Fruit fly (Drosophila melanogaster): ENCODE data around the gene mRpL21.
A peak's percentile ranks its signal among the peaks of the same experiment; 100 is the strongest.

mRpL21 gene

dm6 chr3L:19294235-19294612, 39.4 kb upstream of the mRpL21 start, which contains the start of gene fal (continued):
- TF ChIP-seq caup (GFP tag; optimal IDR thresholded peaks at IDR 0.05; ENCODE audit: severe bottlenecking) (no peak), Pdp1 (GFP tag; optimal IDR thresholded peaks at IDR 0.05) (peak in 1 of 2 experiments; percentile 19), CTCF (GFP tag; optimal IDR thresholded peaks at IDR 0.05) (peak; percentile 95), Aef1 (GFP tag; IDR thresholded peaks at IDR 0.05) (no peak; the same call in 2 of the 3 replicates), Oaz (GFP tag; IDR thresholded peaks at IDR 0.05) (no peak), Xbp1 (GFP tag; optimal IDR thresholded peaks at IDR 0.05) (peak; percentile 50), insv (GFP tag; optimal IDR thresholded peaks at IDR 0.05) (no peak), sqz (GFP tag; optimal IDR thresholded peaks at IDR 0.05) (no peak), Hr3 (GFP tag; optimal IDR thresholded peaks at IDR 0.05) (peak; percentile 43), ttk (GFP tag; IDR thresholded peaks at IDR 0.05) (no peak), bcd (GFP tag; optimal IDR thresholded peaks at IDR 0.05) (peak; percentile 11), CG34376 (GFP tag; optimal IDR thresholded peaks at IDR 0.05) (no peak), lbe (GFP tag; optimal IDR thresholded peaks at IDR 0.05) (no peak), CG17802 (tag; optimal IDR thresholded peaks at IDR 0.05) (no peak), CG8359 (GFP tag; optimal IDR thresholded peaks at IDR 0.05; ENCODE audit: borderline replicate concordance) (no peak), CG11560 (tag; IDR thresholded peaks at IDR 0.05) (peak; percentile 95), CG8478 (optimal IDR thresholded peaks at IDR 0.05) (no peak), pnt (GFP tag; optimal IDR thresholded peaks at IDR 0.05) (peak; percentile 19), CG11247 (GFP tag; IDR thresholded peaks at IDR 0.05) (no peak), CG15011 (GFP tag; optimal IDR thresholded peaks at IDR 0.05) (no peak), fd3F (GFP tag; optimal IDR thresholded peaks at IDR 0.05) (no peak), CG12769 (tag; optimal IDR thresholded peaks at IDR 0.05) (no peak), Fer1 (GFP tag; optimal IDR thresholded peaks at IDR 0.05) (no peak), CG6689 (GFP tag; IDR thresholded peaks at IDR 0.05) (no peak), Abd-B (GFP tag; optimal IDR thresholded peaks at IDR 0.05) (peak; percentile 32), CG11504 (tag; optimal IDR thresholded peaks at IDR 0.05) (peak; percentile 51), CG11085 (GFP tag; IDR thresholded peaks at IDR 0.05) (no peak), Doc3 (GFP tag; IDR thresholded peaks at IDR 0.05; ENCODE audit: partially characterized antibody) (0 out of 3 replicates have a peak, but pooled peaks have one; percentile 17), Med (GFP tag) (no peak), bigmax (GFP tag; optimal IDR thresholded peaks at IDR 0.05) (no peak), nmo (GFP tag; optimal IDR thresholded peaks at IDR 0.05) (peak; percentile 63), Hsf (GFP tag; optimal IDR thresholded peaks at IDR 0.05) (peak; percentile 45), D (optimal IDR thresholded peaks at IDR 0.05) (no peak), D (GFP tag; optimal IDR thresholded peaks at IDR 0.05) (no peak), CG8388 (GFP tag; optimal IDR thresholded peaks at IDR 0.05) (no peak), otp (GFP tag; IDR thresholded peaks at IDR 0.05) (no peak), CG14667 (GFP tag; IDR thresholded peaks at IDR 0.05) (no peak), Myb (GFP tag; optimal IDR thresholded peaks at IDR 0.05) (no peak), sug (tag; optimal IDR thresholded peaks at IDR 0.05) (no peak), Ptx1 (GFP tag; IDR thresholded peaks at IDR 0.05) (peak; percentile 28; the same call in 1 of the 2 replicates), shn (GFP tag; optimal IDR thresholded peaks at IDR 0.05) (no peak), Bgb (GFP tag; IDR thresholded peaks at IDR 0.05; ENCODE audit: partially characterized antibody) (peak; percentile 64), chif (GFP tag; optimal IDR thresholded peaks at IDR 0.05) (peak in 1 of 2 experiments; percentile 35), CG12155 (GFP tag; optimal IDR thresholded peaks at IDR 0.05) (peak; percentile 30), trh (GFP tag; optimal IDR thresholded peaks at IDR 0.05) (no peak), CkIIα-i1 (GFP tag; IDR thresholded peaks at IDR 0.05) (no peak), onecut (GFP tag; IDR thresholded peaks at IDR 0.05) (peak; percentile 22; the same call in 1 of the 2 replicates), B-H1 (GFP tag; IDR thresholded peaks at IDR 0.05) (no peak), inv (GFP tag; IDR thresholded peaks at IDR 0.05; ENCODE audit: partially characterized antibody) (peak; percentile 23; the same call in 1 of the 2 replicates), CG9876 (GFP tag; optimal IDR thresholded peaks at IDR 0.05) (no peak), Hey (tag; optimal IDR thresholded peaks at IDR 0.05) (no peak), CG1602 (GFP tag; optimal IDR thresholded peaks at IDR 0.05) (peak; percentile 21)
